Worm (Caenorhabditis elegans) whole organism, late embryonic: ENCODE results near the gene F49C5.5.

ENCODE experiments used
- C38D4.7 ChIP-seq: fragments of 200-800 bp; sonication (Bioruptor generic); optimal IDR thresholded peaks from 2 replicates; lab custom pipeline; 2018; ENCODE audit warnings: mild to moderate bottlenecking, missing genetic modification characterization, moderate library complexity, missing compliant biosample characterization
- F13H6.1 ChIP-seq: sonication (generic microtip); optimal IDR thresholded peaks from 2 replicates; lab custom pipeline; 2016; ENCODE audit warnings: missing genetic modification characterization, missing compliant biosample characterization
- K09A11.1 ChIP-seq: sonication (generic microtip); optimal IDR thresholded peaks from 2 replicates; lab custom pipeline; 2017; ENCODE audit warnings: antibody characterized with exemption, mild to moderate bottlenecking, missing genetic modification characterization, missing compliant biosample characterization; ENCODE audit not compliant: insufficient read depth
- T23F11.4 ChIP-seq: fragments of 200-800 bp; sonication (Bioruptor generic); optimal IDR thresholded peaks from 2 replicates; lab custom pipeline; 2018; ENCODE audit warnings: mild to moderate bottlenecking, missing genetic modification characterization, missing compliant biosample characterization
- ahr-1 ChIP-seq: sonication (generic microtip); optimal IDR thresholded peaks from 2 replicates; lab custom pipeline; 2016; ENCODE audit warnings: missing genetic modification characterization, missing compliant biosample characterization
- ama-1 ChIP-seq: fragments of 150-350 bp; optimal IDR thresholded peaks from 2 replicates; lab custom pipeline; 2014
- ceh-14 ChIP-seq: sonication (generic microtip); optimal IDR thresholded peaks from 2 replicates; lab custom pipeline; 2016; ENCODE audit warnings: missing genotype, missing genetic modification characterization, missing compliant biosample characterization
- ceh-18 ChIP-seq: sonication (generic microtip); optimal IDR thresholded peaks from 2 replicates; lab custom pipeline; 2016; ENCODE audit warnings: missing genetic modification characterization, missing compliant biosample characterization
- ceh-19 ChIP-seq: fragments of 200-800 bp; sonication (Bioruptor generic); optimal IDR thresholded peaks from 2 replicates; lab custom pipeline; 2018; ENCODE audit warnings: mild to moderate bottlenecking, missing genetic modification characterization, missing compliant biosample characterization
- ceh-2 ChIP-seq: sonication (generic microtip); optimal IDR thresholded peaks from 2 replicates; lab custom pipeline; 2016; ENCODE audit warnings: missing genotype, missing genetic modification characterization, missing compliant biosample characterization
- ceh-22 ChIP-seq: sonication (generic microtip); optimal IDR thresholded peaks from 2 replicates; lab custom pipeline; 2017; ENCODE audit warnings: missing biosample characterization, missing genetic modification characterization
- ceh-24 ChIP-seq: sonication (generic microtip); optimal IDR thresholded peaks from 2 replicates; lab custom pipeline; 2016; ENCODE audit warnings: mild to moderate bottlenecking, missing genetic modification characterization, missing compliant biosample characterization
- ceh-30 ChIP-seq: fragments of 150-350 bp; optimal IDR thresholded peaks from 2 replicates; lab custom pipeline; 2014; ENCODE audit warnings: missing biosample characterization, missing genetic modification characterization
- ceh-31 ChIP-seq: sonication (generic microtip); optimal IDR thresholded peaks from 2 replicates; lab custom pipeline; 2016; ENCODE audit warnings: missing genetic modification characterization, missing compliant biosample characterization
- ceh-34 ChIP-seq: sonication (generic microtip); optimal IDR thresholded peaks from 2 replicates; lab custom pipeline; 2016; ENCODE audit warnings: mild to moderate bottlenecking, missing genetic modification characterization, missing compliant biosample characterization
- ceh-6 ChIP-seq: fragments of 200-800 bp; sonication (Bioruptor generic); optimal IDR thresholded peaks from 2 replicates; lab custom pipeline; 2018; ENCODE audit warnings: mild to moderate bottlenecking, missing genetic modification characterization, missing compliant biosample characterization
- ceh-9 ChIP-seq: sonication (generic microtip); optimal IDR thresholded peaks from 2 replicates; lab custom pipeline; 2016; ENCODE audit warnings: mild to moderate bottlenecking, missing genetic modification characterization, inconsistent platforms, missing compliant biosample characterization
- che-1 ChIP-seq: sonication (generic microtip); optimal IDR thresholded peaks from 2 replicates; lab custom pipeline; 2016; ENCODE audit warnings: mild to moderate bottlenecking, missing genetic modification characterization, missing compliant biosample characterization
- dve-1 ChIP-seq: sonication (generic microtip); optimal IDR thresholded peaks from 2 replicates; lab custom pipeline; 2017; ENCODE audit warnings: antibody characterized with exemption, mild to moderate bottlenecking, missing genetic modification characterization, missing compliant biosample characterization
- elt-2 ChIP-seq: sonication (generic microtip); optimal IDR thresholded peaks from 2 replicates; lab custom pipeline; 2016; ENCODE audit warnings: missing genetic modification reagents, missing genetic modification characterization, missing compliant biosample characterization
- elt-4 ChIP-seq: sonication (generic microtip); optimal IDR thresholded peaks from 2 replicates; lab custom pipeline; 2016; ENCODE audit warnings: missing genetic modification characterization, missing compliant biosample characterization
- ets-4 ChIP-seq: sonication (generic microtip); optimal IDR thresholded peaks from 2 replicates; lab custom pipeline; 2016; ENCODE audit warnings: missing genetic modification characterization, missing compliant biosample characterization
- eyg-1 ChIP-seq: sonication (generic microtip); optimal IDR thresholded peaks from 2 replicates; lab custom pipeline; 2016; ENCODE audit warnings: missing genotype, missing genetic modification characterization, missing compliant biosample characterization
- fax-1 ChIP-seq: sonication (generic microtip); optimal IDR thresholded peaks from 2 replicates; lab custom pipeline; 2016; ENCODE audit warnings: missing genotype, missing genetic modification characterization, missing compliant biosample characterization
- gmeb-2 ChIP-seq: sonication (generic microtip); optimal IDR thresholded peaks from 2 replicates; lab custom pipeline; 2016; ENCODE audit warnings: missing genetic modification characterization, inconsistent platforms, missing compliant biosample characterization
- hlh-13 ChIP-seq: fragments of 200-800 bp; sonication (Bioruptor generic); optimal IDR thresholded peaks from 2 replicates; lab custom pipeline; 2018; ENCODE audit warnings: mild to moderate bottlenecking, missing genetic modification characterization, missing compliant biosample characterization
- hlh-15 ChIP-seq: sonication (generic microtip); optimal IDR thresholded peaks from 2 replicates; lab custom pipeline; 2016; ENCODE audit warnings: missing genetic modification characterization, missing compliant biosample characterization
- hlh-30 ChIP-seq: sonication (generic microtip); optimal IDR thresholded peaks from 2 replicates; lab custom pipeline; 2017; ENCODE audit warnings: antibody characterized with exemption, missing genetic modification characterization, missing compliant biosample characterization; ENCODE audit not compliant: insufficient read depth
- lin-11 ChIP-seq: fragments of 200-800 bp; sonication (Bioruptor generic); optimal IDR thresholded peaks from 2 replicates; lab custom pipeline; 2018; ENCODE audit warnings: mild to moderate bottlenecking, missing genetic modification characterization, missing compliant biosample characterization
- madf-2 ChIP-seq: sonication (generic microtip); optimal IDR thresholded peaks from 2 replicates; lab custom pipeline; 2017; ENCODE audit warnings: missing genetic modification characterization, missing compliant biosample characterization
- nfya-1 ChIP-seq: sonication (generic microtip); optimal IDR thresholded peaks from 2 replicates; lab custom pipeline; 2017; ENCODE audit warnings: missing genetic modification characterization, mild to moderate bottlenecking, missing compliant biosample characterization, antibody characterized with exemption, moderate library complexity
- nhr-232 ChIP-seq: sonication (generic microtip); optimal IDR thresholded peaks from 2 replicates; lab custom pipeline; 2016; ENCODE audit warnings: missing genetic modification characterization, missing compliant biosample characterization
- npax-4 ChIP-seq: sonication (generic microtip); optimal IDR thresholded peaks from 2 replicates; lab custom pipeline; 2016; ENCODE audit warnings: missing genetic modification characterization, missing compliant biosample characterization
- odd-2 ChIP-seq: sonication (generic microtip); optimal IDR thresholded peaks from 2 replicates; lab custom pipeline; 2017; ENCODE audit warnings: antibody characterized with exemption, mild to moderate bottlenecking, missing genetic modification characterization, missing compliant biosample characterization
- pag-3 ChIP-seq: sonication (generic microtip); optimal IDR thresholded peaks from 2 replicates; lab custom pipeline; 2016; ENCODE audit warnings: missing compliant biosample characterization, missing genetic modification characterization, borderline replicate concordance
- pat-9 ChIP-seq: fragments of 200-800 bp; sonication (Bioruptor generic); optimal IDR thresholded peaks from 2 replicates; lab custom pipeline; 2018; ENCODE audit warnings: mild to moderate bottlenecking, missing genetic modification characterization, moderate library complexity, missing compliant biosample characterization
- pha-4 ChIP-seq: fragments of 150-350 bp; optimal IDR thresholded peaks from 2 replicates; lab custom pipeline; 2018; ENCODE audit warnings: missing biosample characterization, missing genetic modification reagents, missing genetic modification characterization
- pros-1 ChIP-seq: fragments of 150-350 bp; optimal IDR thresholded peaks from 2 replicates; lab custom pipeline; 2014; ENCODE audit warnings: missing biosample characterization, missing genetic modification reagents, missing genetic modification characterization
- sdc-2 ChIP-seq: sonication (generic microtip); optimal IDR thresholded peaks from 2 replicates; lab custom pipeline; 2016; ENCODE audit warnings: missing genotype, missing genetic modification characterization, missing compliant biosample characterization
- sox-2 ChIP-seq: fragments of 200-800 bp; sonication (Bioruptor generic); IDR thresholded peaks from 2 replicates; pipeline ENCODE4 v1.3.6; 2022; ENCODE audit warnings: missing genetic modification reagents, missing genetic modification characterization, missing compliant biosample characterization
- sox-4 ChIP-seq: sonication (generic microtip); optimal IDR thresholded peaks from 2 replicates; lab custom pipeline; 2017; ENCODE audit warnings: mild to moderate bottlenecking, missing genetic modification characterization, inconsistent platforms, missing compliant biosample characterization
- syd-9 ChIP-seq: sonication (generic microtip); optimal IDR thresholded peaks from 2 replicates; lab custom pipeline; 2016; ENCODE audit warnings: mild to moderate bottlenecking, missing genetic modification characterization, moderate library complexity, missing compliant biosample characterization
- tbx-7 ChIP-seq: sonication (generic microtip); optimal IDR thresholded peaks from 2 replicates; lab custom pipeline; 2016; ENCODE audit warnings: missing genotype, missing genetic modification characterization, missing compliant biosample characterization
- ttx-3 ChIP-seq: sonication (generic microtip); optimal IDR thresholded peaks from 2 replicates; lab custom pipeline; 2016; ENCODE audit warnings: missing genetic modification reagents, missing genetic modification characterization, missing compliant biosample characterization
- unc-55 ChIP-seq: sonication (generic microtip); optimal IDR thresholded peaks from 2 replicates; lab custom pipeline; 2017; ENCODE audit warnings: missing biosample characterization, missing genetic modification reagents, missing genetic modification characterization
- unc-86 ChIP-seq: sonication (generic microtip); optimal IDR thresholded peaks from 2 replicates; lab custom pipeline; 2016; ENCODE audit warnings: missing genetic modification characterization, missing compliant biosample characterization
- ztf-16 ChIP-seq: sonication (generic microtip); optimal IDR thresholded peaks from 2 replicates; lab custom pipeline; 2017; ENCODE audit warnings: missing genetic modification characterization, missing compliant biosample characterization

Gene F49C5.5

ce11 chrII:12508650-12509049 lies 37.7 kb downstream of the F49C5.5 start, which contains the start of gene srh-67:
TSS of gene srh-67 (plus strand) at chrII:12508950.
- TF ChIP-seq ahr-1 (no peak), C38D4.7 (no peak), madf-2 (tag; lab: Kevin White, UChicago) (no peak), pha-4 (tag; lab: Kevin White, UChicago) (no peak), sdc-2 (tag; lab: Kevin White, UChicago) (no peak), nfya-1 (tag; lab: Kevin White, UChicago) (no peak), ceh-30 (tag; lab: Kevin White, UChicago) (no peak), syd-9 (tag; lab: Kevin White, UChicago) (no peak), ceh-34 (tag; lab: Kevin White, UChicago) (no peak), ztf-16 (no peak), ama-1 (lab: Kevin White, UChicago) (no peak), ceh-19 (GFP tag; lab: Kevin White, UChicago) (no peak), ceh-6 (GFP tag; lab: Kevin White, UChicago) (no peak), tbx-7 (no peak), eyg-1 (no peak), elt-4 (tag; lab: Kevin White, UChicago) (no peak), ceh-22 (tag; lab: Kevin White, UChicago) (no peak), K09A11.1 (no peak), unc-86 (tag; lab: Kevin White, UChicago) (no peak), ttx-3 (tag; lab: Kevin White, UChicago) (no peak)

ce11 chrII:12507038-12507437 lies 39.3 kb downstream of the F49C5.5 start, which contains the start of gene srh-68:
TSS of gene srh-68 (plus strand) at chrII:12507338.
- TF ChIP-seq che-1: no peak
- no peak for TF ChIP-seq sox-2 (GFP tag; lab: Robert Waterston, UW)
- no peak for TF ChIP-seq npax-4 (tag; lab: Kevin White, UChicago)
- TF ChIP-seq ceh-18 (tag; lab: Kevin White, UChicago): no peak
- TF ChIP-seq, all 69 proteins: peak for 0

DNA sequence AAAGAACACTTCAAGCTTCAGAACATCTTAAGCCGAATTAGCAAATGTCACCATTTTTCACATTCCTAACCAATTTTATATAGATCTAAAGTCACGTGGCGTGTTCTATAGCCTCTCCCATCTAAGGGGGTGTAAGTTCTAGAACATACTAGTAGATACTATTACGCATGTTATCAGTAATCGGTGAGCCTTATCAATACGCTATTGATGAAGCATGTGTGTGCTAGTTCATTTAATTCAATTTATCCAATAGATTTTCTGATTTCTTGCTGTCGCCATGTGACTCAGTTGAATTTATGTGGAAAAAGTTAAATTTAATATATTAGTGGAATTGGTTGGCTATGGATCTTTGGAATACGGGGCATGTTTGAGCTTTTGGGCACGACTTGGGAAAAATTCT lies 39.8 kb downstream of the F49C5.5 start:
- TF ChIP-seq ceh-9 (tag; lab: Kevin White, UChicago): no peak
- TF ChIP-seq odd-2 (tag; lab: Kevin White, UChicago): no peak
- no peak for TF ChIP-seq ceh-2
- TF ChIP-seq fax-1: no peak
- no peak for TF ChIP-seq ceh-31 (tag; lab: Kevin White, UChicago)
- no peak for TF ChIP-seq ceh-34 (tag; lab: Kevin White, UChicago)
- TF ChIP-seq che-1: no peak
- TF ChIP-seq ceh-14 (tag; lab: Kevin White, UChicago): no peak
- TF ChIP-seq elt-2 (tag; lab: Kevin White, UChicago): no peak
- TF ChIP-seq F13H6.1 (tag; lab: Kevin White, UChicago): no peak
- no peak for TF ChIP-seq pros-1
- no peak for TF ChIP-seq unc-55 (GFP tag; lab: Kevin White, UChicago)
- TF ChIP-seq madf-2 (tag; lab: Kevin White, UChicago): no peak

DNA sequence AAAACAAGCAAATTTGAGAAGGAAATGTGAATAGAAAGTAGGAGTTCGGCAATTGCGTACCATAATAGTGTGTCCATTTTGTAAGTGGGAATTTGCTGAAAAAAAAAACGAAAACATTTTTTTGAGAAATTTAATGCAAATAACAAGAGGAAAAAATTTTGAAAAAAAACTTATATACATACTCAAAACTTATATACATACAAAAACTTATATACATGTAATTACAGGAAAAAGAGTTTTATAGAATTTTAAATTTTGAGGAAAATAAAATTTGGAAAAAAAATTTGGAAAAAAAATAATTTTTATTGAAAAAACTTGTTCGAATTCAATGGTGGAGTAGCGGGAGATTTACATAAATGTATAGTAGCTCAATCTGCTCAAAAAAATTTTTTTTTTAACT lies 43.5 kb downstream of the F49C5.5 start, which contains the start of gene ador-1:
TSS of gene ador-1 (minus strand) at position 101 of the 400 bp plus-strand sequence.
- TF ChIP-seq sox-4 (no peak), nhr-232 (tag; lab: Kevin White, UChicago) (no peak), tbx-7 (no peak), pag-3 (tag; lab: Kevin White, UChicago) (no peak), ceh-9 (tag; lab: Kevin White, UChicago) (no peak), ets-4 (tag; lab: Kevin White, UChicago) (no peak), C38D4.7 (no peak), pat-9 (no peak), ceh-24 (tag; lab: Kevin White, UChicago) (no peak), hlh-30 (tag; lab: Kevin White, UChicago) (no peak), lin-11 (tag; lab: Kevin White, UChicago) (no peak), dve-1 (tag; lab: Kevin White, UChicago) (no peak), hlh-13 (GFP tag; lab: Kevin White, UChicago) (no peak), hlh-15 (tag; lab: Kevin White, UChicago) (no peak), ceh-34 (tag; lab: Kevin White, UChicago) (no peak), gmeb-2 (tag; lab: Kevin White, UChicago) (no peak), T23F11.4 (GFP tag; lab: Kevin White, UChicago) (no peak)
- TF ChIP-seq, all 69 proteins: peak for 0
